Fruit fly (Drosophila melanogaster): ENCODE measurements around the gene Atg4a.

Atg4a gene

dm6 chr2L:1075753-1076152 is 5.0 kb upstream of the Atg4a start (continued):
- TF ChIP-seq CG18764 (GFP tag; optimal IDR thresholded peaks at IDR 0.05) = peak; percentile 89
- TF ChIP-seq sima (GFP tag; optimal IDR thresholded peaks at IDR 0.05) = peak; percentile 54
- TF ChIP-seq CG3726 (GFP tag; IDR thresholded peaks at IDR 0.05) = peak; percentile 94
- peak; percentile 93 to 95 for TF ChIP-seq dpn (GFP tag; optimal IDR thresholded peaks at IDR 0.05)
- peak; percentile 98 for TF ChIP-seq chn (GFP tag; optimal IDR thresholded peaks at IDR 0.05)
- 0 out of 3 replicates have a peak, but pooled peaks have one; percentile 43 for TF ChIP-seq Dbx (GFP tag; IDR thresholded peaks at IDR 0.05)
- TF ChIP-seq HLH54F (GFP tag; optimal IDR thresholded peaks at IDR 0.05) = peak; percentile 87
- peak; percentile 93 for TF ChIP-seq shn (GFP tag; optimal IDR thresholded peaks at IDR 0.05)
- no peak for TF ChIP-seq Hr39 (optimal IDR thresholded peaks at IDR 0.05)
- TF ChIP-seq grn (GFP tag; optimal IDR thresholded peaks at IDR 0.05) = peak; percentile 28
- TF ChIP-seq CG8089 (GFP tag; optimal IDR thresholded peaks at IDR 0.05) = peak; percentile 96
- TF ChIP-seq Hr3 (GFP tag; optimal IDR thresholded peaks at IDR 0.05) = peak; percentile 91
- TF ChIP-seq MESR4 (GFP tag; optimal IDR thresholded peaks at IDR 0.05) = peak; percentile 48
- TF ChIP-seq CG34422 (GFP tag; IDR thresholded peaks at IDR 0.05) = peak; percentile 96
- peak; percentile 86 for TF ChIP-seq CG6254 (GFP tag; optimal IDR thresholded peaks at IDR 0.05)
- peak; percentile 93 for TF ChIP-seq CG31441 (GFP tag; IDR thresholded peaks at IDR 0.05)
- peak; percentile 96 for TF ChIP-seq Abd-B (GFP tag; optimal IDR thresholded peaks at IDR 0.05)
- peak; percentile 80 for TF ChIP-seq CG17186 (GFP tag; optimal IDR thresholded peaks at IDR 0.05)
- no peak for TF ChIP-seq h (optimal IDR thresholded peaks at IDR 0.05)
- no peak for TF ChIP-seq BEAF-32 (GFP tag; optimal IDR thresholded peaks at IDR 0.05)
- peak; percentile 81 for TF ChIP-seq CG1233 (GFP tag; optimal IDR thresholded peaks at IDR 0.05)
- TF ChIP-seq Nf-YA (GFP tag; IDR thresholded peaks at IDR 0.05) = peak; percentile 78
- TF ChIP-seq CG9215 (GFP tag; IDR thresholded peaks at IDR 0.05) = peak; percentile 71
- TF ChIP-seq ac (GFP tag; optimal IDR thresholded peaks at IDR 0.05) = peak; percentile 89
- no peak for TF ChIP-seq Trl (optimal IDR thresholded peaks at IDR 0.05)
- TF ChIP-seq Trl (GFP tag; optimal IDR thresholded peaks at IDR 0.05) = peak; percentile 91
- TF ChIP-seq CG16815 (GFP tag; optimal IDR thresholded peaks at IDR 0.05) = peak; percentile 92
- TF ChIP-seq pnt (GFP tag; optimal IDR thresholded peaks at IDR 0.05) = peak; percentile 94
- TF ChIP-seq gce (GFP tag; IDR thresholded peaks at IDR 0.05) = peak; percentile 91
- TF ChIP-seq CG2199 (GFP tag; IDR thresholded peaks at IDR 0.05) = peak; percentile 96
- TF ChIP-seq CG14667 (GFP tag; IDR thresholded peaks at IDR 0.05) = peak; percentile 93
- TF ChIP-seq ato (GFP tag; IDR thresholded peaks at IDR 0.05; ENCODE audit: partially characterized antibody) = no peak
- no peak for TF ChIP-seq CG7963 (GFP tag; IDR thresholded peaks at IDR 0.05; ENCODE audit: partially characterized antibody)
- peak; percentile 82 for TF ChIP-seq CG12659 (GFP tag; optimal IDR thresholded peaks at IDR 0.05)
- TF ChIP-seq otp (GFP tag; IDR thresholded peaks at IDR 0.05) = peak; percentile 98
- peak; percentile 91 for TF ChIP-seq wor (GFP tag; IDR thresholded peaks at IDR 0.05)
- TF ChIP-seq eyg (GFP tag; optimal IDR thresholded peaks at IDR 0.05) = peak; percentile 84
- peak; percentile 93 for TF ChIP-seq croc (GFP tag; conservative IDR thresholded peaks at IDR 0.05)
- peak; percentile 87 for TF ChIP-seq CG15269 (tag; optimal IDR thresholded peaks at IDR 0.05)
- no peak for TF ChIP-seq cad (GFP tag; optimal IDR thresholded peaks at IDR 0.05)
- peak; percentile 85 for TF ChIP-seq gcm (GFP tag; optimal IDR thresholded peaks at IDR 0.05)
- peak; percentile 75 for TF ChIP-seq CG18619 (GFP tag; optimal IDR thresholded peaks at IDR 0.05)
- no peak for TF ChIP-seq knrl (GFP tag; IDR thresholded peaks at IDR 0.05; ENCODE audit: partially characterized antibody)
- TF ChIP-seq CG6654 (GFP tag; optimal IDR thresholded peaks at IDR 0.05) = peak; percentile 65
- TF ChIP-seq Sry-β (GFP tag; optimal IDR thresholded peaks at IDR 0.05) = peak; percentile 45
- TF ChIP-seq CG13624 (GFP tag; optimal IDR thresholded peaks at IDR 0.05) = peak; percentile 86
- TF ChIP-seq sisA (GFP tag; IDR thresholded peaks at IDR 0.05) = peak; percentile 97
- TF ChIP-seq B-H1 (GFP tag; IDR thresholded peaks at IDR 0.05) = peak; percentile 87
- peak; percentile 90 for TF ChIP-seq her (GFP tag; optimal IDR thresholded peaks at IDR 0.05)
- TF ChIP-seq crol (GFP tag; IDR thresholded peaks at IDR 0.05) = peak; percentile 55
- peak; percentile 93 for TF ChIP-seq CG1024 (GFP tag; IDR thresholded peaks at IDR 0.05)
- TF ChIP-seq Dref (GFP tag; IDR thresholded peaks at IDR 0.05) = no peak
- TF ChIP-seq Hmr (GFP tag; optimal IDR thresholded peaks at IDR 0.05) = peak; percentile 71

All from whole organism, embryonic.